Fruit fly (Drosophila melanogaster) S2 (cell line): Measurements from ENCODE around the gene CG1607.

Experiments used
- CG8478 ChIP-seq: fragments of >200 bp; optimal IDR thresholded peaks from 2 replicates; lab custom pipeline; 2018
- CTCF ChIP-seq, 2 experiments: fragments of >200 bp; optimal IDR thresholded peaks; 2 replicates each; lab custom pipeline; 2018

CG1607 gene

DNA sequence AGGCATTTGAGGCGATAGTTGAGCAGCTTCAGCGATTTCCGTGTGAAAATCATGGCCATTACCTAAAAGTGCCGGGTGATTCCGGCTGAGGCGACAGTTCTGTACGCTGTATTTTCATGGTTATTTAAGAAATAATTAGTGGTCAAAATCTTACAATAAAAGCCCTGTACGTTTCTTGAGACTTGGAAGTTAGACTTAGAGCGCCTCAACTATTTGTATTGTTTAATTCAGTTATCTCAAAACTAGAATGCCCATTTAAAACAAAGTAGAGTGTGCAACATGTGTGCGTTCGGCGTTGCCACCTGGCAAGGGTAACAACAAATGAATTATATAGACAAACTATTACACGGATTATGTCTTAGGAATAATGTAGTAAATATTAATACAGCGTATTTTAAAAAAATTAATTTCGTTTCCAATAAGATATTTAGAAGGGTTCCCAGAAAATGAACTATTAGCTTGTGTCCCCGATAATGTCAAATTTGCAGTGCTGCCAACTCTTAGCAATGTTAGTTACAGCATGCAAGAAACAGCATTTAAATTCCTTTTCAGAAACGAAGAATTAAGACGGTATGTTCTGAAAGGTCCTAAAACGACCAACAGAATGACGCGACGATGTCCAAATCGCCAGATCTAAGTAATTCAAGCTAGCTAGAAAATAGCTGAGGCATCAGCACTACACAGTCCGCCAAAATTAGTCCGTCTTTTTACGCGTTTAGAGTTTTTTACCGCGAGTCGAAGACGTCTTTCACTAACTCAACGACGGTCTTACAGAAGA is 22.8 kb downstream of the CG1607 start, which contains the start of gene Gprk2:
TSS of gene Gprk2 (plus strand) at position 747 of the 778 bp plus-strand sequence.
- TF ChIP-seq CTCF (optimal IDR thresholded peaks at IDR 0.05; lab: Kevin White, UChicago), result peak; percentile 18 to 54
- TF ChIP-seq CG8478 (lab: Kevin White, UChicago), result no peak

DNA sequence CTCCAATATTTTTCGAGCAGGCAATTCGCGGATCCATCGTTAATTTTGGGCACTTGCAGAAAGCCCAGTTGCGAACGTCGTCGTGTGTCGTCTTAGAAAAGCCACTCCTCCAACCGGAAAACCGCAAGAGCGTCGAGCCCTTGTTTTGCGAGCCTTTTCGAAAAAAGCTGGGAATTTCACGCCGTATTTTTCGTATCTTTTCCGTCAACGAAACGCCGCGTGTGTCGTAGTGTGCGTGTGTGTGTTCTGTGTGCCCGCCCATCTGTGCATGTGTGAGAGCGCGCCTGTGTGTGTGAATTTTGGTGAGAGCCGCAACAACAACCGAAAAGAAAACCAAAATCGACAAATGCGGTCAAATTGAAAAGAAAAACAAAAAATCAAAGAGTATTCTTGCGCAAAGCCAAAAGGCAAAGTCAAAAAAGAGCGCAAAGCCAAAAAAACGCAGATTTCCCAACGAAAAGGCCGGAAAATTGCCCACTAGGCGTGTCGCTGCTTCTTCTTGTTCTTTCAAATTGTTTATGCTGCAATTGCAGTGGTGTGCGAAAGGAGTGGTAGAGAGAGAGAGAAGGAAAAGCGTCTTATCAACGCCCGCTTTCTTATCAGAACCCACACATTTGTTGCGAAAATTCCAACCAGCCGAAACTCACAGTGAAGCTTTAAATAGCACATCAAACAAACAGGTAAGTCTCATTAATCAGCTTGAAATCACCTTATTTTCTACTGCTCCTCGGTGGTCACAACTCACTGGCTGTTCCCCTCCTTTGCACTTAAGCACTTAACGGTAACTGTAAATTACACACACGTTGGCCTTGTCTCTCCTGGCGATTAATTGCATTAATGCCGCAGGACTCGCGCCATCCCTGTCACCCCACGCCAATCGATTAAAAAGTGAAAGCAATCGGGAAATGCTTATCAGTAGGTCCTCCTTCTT is 23.6 kb downstream of the CG1607 start, which contains the start of gene PNPase:
TSS of gene PNPase (minus strand) at position 176 of the 931 bp plus-strand sequence.
- no peak for TF ChIP-seq CTCF (optimal IDR thresholded peaks at IDR 0.05; lab: Kevin White, UChicago)
- no peak for TF ChIP-seq CG8478 (lab: Kevin White, UChicago)

dm6 chr3R:31407026-31407654 is 25.2 kb downstream of the CG1607 start:
- no peak for TF ChIP-seq CTCF (optimal IDR thresholded peaks at IDR 0.05; lab: Kevin White, UChicago)
- TF ChIP-seq CG8478 (lab: Kevin White, UChicago), result no peak

DNA sequence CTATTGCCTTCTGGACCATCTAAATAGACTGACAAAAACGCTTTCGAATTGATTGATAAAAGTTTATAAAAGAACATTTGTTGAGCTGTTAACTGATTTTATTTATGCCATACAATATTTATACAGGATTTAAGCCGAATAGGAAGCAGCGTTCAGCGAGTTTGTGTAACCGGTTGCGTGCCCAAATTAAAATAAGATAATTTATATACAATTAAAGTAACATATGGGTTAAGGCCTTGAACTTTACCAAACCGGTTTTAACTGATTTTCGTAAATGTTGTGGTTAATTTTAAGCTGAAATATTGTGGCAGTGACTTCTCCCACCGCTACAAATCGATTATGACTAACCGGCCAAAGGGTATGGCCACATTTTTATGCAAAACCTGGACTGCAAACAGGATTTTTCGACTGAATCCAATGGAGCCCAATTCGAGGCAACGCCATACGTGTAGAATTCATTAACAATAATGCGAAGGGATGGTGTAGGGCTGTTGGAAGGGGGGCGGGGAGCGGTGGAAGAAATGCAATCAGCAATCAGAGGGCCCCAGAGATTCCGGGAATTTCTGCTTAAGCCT is 27.8 kb downstream of the CG1607 start:
- TF ChIP-seq CG8478 (lab: Kevin White, UChicago) (no peak), CTCF (optimal IDR thresholded peaks at IDR 0.05; lab: Kevin White, UChicago) (no peak)

DNA sequence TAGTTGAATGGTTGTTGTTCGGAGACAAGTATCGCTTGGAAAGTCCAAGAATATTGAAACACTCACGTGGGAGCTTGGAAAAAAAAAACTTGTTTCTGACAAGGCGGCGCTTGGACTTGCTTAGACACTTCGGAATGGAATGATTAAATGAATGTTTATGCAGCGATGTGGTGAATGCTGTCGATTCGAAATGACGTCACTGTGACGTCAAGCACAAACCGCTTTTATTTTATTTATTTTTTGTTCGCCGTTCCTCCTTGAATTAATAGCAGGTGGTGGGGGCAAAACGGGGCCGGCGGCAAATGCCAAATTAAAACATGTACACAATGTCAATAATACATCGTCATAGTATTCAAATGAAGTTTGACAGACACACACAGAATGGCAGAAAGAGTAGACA is 37.6 kb downstream of the CG1607 start:
- TF ChIP-seq CG8478 (lab: Kevin White, UChicago) (no peak), CTCF (optimal IDR thresholded peaks at IDR 0.05; lab: Kevin White, UChicago) (no peak)

- TF ChIP-seq CG8478 (lab: Kevin White, UChicago), result no peak
- no peak for TF ChIP-seq CTCF (optimal IDR thresholded peaks at IDR 0.05; lab: Kevin White, UChicago)
Measured at dm6 chr3R:31420675-31421074, 38.8 kb downstream of the CG1607 start.

dm6 chr3R:31421995-31422394 is 40.1 kb downstream of the CG1607 start:
- TF ChIP-seq CG8478 (lab: Kevin White, UChicago) (no peak), CTCF (optimal IDR thresholded peaks at IDR 0.05; lab: Kevin White, UChicago) (no peak)

dm6 chr3R:31424427-31424826 is 42.5 kb downstream of the CG1607 start:
- TF ChIP-seq CTCF (optimal IDR thresholded peaks at IDR 0.05; lab: Kevin White, UChicago) (no peak), CG8478 (lab: Kevin White, UChicago) (no peak)

DNA sequence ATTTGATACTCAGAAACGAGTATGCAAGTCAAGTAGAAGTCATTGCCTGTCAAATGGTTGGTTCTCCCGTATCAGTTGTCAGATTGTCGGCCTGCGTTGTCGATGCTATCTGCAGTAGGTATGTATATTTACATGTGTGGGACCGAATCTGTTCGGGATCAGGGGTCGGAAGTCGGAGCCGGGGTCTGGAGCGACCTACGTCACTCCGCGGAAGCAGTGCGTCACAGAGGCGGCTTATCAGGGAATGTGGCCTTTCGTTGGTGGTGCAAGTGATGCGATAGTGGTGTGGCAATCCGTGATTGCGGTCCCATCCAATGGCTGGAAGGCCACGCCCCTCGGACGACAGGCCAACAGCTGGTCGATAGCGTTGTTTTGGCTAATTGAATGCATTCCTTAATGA is 53.7 kb downstream of the CG1607 start:
- TF ChIP-seq CG8478 (lab: Kevin White, UChicago) (no peak), CTCF (optimal IDR thresholded peaks at IDR 0.05; lab: Kevin White, UChicago) (no peak)

DNA sequence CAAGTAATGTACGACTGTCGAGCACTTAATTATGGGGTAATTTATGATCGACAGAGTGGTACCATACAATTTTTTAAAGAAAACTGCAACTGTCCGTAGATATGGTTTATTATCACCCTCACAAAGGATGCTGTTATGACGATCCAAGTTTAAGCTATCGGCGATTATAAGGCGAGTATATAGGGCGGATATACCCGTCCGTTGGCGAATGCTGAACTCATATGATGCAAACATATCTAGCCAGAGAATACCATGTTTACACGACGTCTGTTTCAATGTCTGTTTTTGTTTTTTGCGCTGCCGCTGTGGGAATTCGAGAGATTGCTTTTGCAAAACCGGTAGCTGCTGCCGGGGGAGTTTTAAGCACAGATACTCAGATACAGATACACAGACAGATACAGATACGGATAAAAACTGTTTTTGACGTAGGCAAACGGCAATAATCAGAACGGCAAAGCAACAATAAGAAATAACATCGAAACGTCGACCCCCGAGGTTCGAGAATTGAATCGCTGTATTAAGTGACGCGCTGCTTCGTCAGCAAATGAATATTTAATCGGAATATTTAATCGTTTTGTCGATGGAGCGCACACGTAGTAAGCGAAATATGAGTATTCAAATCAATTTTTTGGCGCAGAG is 55.6 kb downstream of the CG1607 start:
- TF ChIP-seq CTCF (optimal IDR thresholded peaks at IDR 0.05; lab: Kevin White, UChicago), result no peak
- no peak for TF ChIP-seq CG8478 (lab: Kevin White, UChicago)

dm6 chr3R:31438856-31439255 is 56.9 kb downstream of the CG1607 start:
- TF ChIP-seq CTCF (optimal IDR thresholded peaks at IDR 0.05; lab: Kevin White, UChicago) (no peak), CG8478 (lab: Kevin White, UChicago) (no peak)

- TF ChIP-seq CG8478 (lab: Kevin White, UChicago), result no peak
- TF ChIP-seq CTCF (optimal IDR thresholded peaks at IDR 0.05; lab: Kevin White, UChicago), result no peak
Measured at dm6 chr3R:31439986-31440385, 58.1 kb downstream of the CG1607 start.

- TF ChIP-seq CG8478 (lab: Kevin White, UChicago) (no peak), CTCF (optimal IDR thresholded peaks at IDR 0.05; lab: Kevin White, UChicago) (no peak)
Measured at dm6 chr3R:31440561-31440960, 58.7 kb downstream of the CG1607 start.
